Fruit fly (Drosophila melanogaster): Measurements from ENCODE around the gene SF1.

DNA sequence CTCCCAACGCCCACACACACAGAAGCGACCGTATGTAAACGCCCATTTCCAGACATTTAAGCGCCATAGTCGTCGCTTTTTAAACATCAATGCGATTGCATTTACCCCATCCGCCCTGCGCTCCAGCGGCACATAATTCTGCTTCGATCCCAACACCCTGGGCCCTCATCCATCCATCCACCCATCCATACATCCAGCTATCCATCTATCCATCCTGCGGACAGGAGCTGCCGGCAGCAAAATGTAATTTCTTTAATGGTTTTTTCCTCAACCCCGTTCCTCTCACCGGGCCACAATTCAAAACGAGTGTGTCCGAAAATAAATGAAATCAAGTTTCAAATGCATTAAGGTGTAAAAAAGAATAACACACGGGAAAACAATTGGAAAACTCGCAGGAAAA, 9.8 kb downstream of the SF1 start:
- TF ChIP-seq ss (GFP tag; optimal IDR thresholded peaks at IDR 0.05) (no peak), CG9139 (GFP tag; optimal IDR thresholded peaks at IDR 0.05) (no peak), dac (GFP tag; optimal IDR thresholded peaks at IDR 0.05) (no peak), Ets21C (GFP tag; optimal IDR thresholded peaks at IDR 0.05) (no peak), Ets96B (tag; optimal IDR thresholded peaks at IDR 0.05) (no peak), CG1621 (tag; optimal IDR thresholded peaks at IDR 0.05) (no peak), Gug (GFP tag; IDR thresholded peaks at IDR 0.05) (no peak), eg (GFP tag; IDR thresholded peaks at IDR 0.05) (no peak), Sox14 (GFP tag; optimal IDR thresholded peaks at IDR 0.05) (no peak), Hr38 (GFP tag; optimal IDR thresholded peaks at IDR 0.05) (no peak), Hr4 (GFP tag; optimal IDR thresholded peaks at IDR 0.05) (no peak), CG6163 (GFP tag; IDR thresholded peaks at IDR 0.05) (no peak)
